Fruit fly (Drosophila melanogaster) Kc167 (cell line): Measurements from ENCODE around the gene ssp.

Experiments used
- Myc ChIP-seq: fragments of >200 bp; optimal IDR thresholded peaks from 2 replicates; lab custom pipeline; 2017; ENCODE audit warnings: missing external identifiers
- Sin3A ChIP-seq: fragments of >200 bp; optimal IDR thresholded peaks from 2 replicates; lab custom pipeline; 2018; ENCODE audit warnings: missing external identifiers
- h ChIP-seq: fragments of >200 bp; optimal IDR thresholded peaks from 3 replicates; lab custom pipeline; 2018; ENCODE audit warnings: missing external identifiers
- insv ChIP-seq: fragments of >200 bp; optimal IDR thresholded peaks from 3 replicates; lab custom pipeline; 2018; ENCODE audit warnings: missing external identifiers
- psq ChIP-seq: fragments of >200 bp; optimal IDR thresholded peaks from 2 replicates; lab custom pipeline; 2017; ENCODE audit warnings: missing external identifiers
- ttk ChIP-seq: sonication (Bioruptor generic); optimal IDR thresholded peaks from 2 replicates; lab custom pipeline; 2017; ENCODE audit warnings: missing external identifiers

Gene ssp

DNA sequence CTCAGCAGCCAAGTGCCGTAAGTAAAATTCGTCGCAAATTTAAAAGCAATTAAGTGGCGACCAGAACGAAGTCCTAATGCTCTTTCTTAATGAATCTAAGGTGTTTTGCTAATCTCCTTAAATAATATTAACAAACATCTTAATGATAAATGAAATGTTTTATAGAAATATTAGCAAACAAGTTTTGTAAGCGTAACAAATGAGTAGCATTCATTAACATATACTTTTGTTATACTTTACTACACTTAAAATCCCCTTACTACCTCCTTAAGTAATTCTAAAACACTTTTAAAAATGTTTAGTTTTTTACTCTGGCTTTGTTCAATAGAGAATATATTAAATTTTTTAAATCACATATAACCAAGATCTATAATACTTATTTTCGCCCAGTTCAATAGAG, 22.1 kb upstream of the ssp start:
- TF ChIP-seq Sin3A (lab: Kevin White, UChicago) (no peak), psq (no peak), insv (lab: Kevin White, UChicago) (no peak), Myc (lab: Kevin White, UChicago) (no peak)

DNA sequence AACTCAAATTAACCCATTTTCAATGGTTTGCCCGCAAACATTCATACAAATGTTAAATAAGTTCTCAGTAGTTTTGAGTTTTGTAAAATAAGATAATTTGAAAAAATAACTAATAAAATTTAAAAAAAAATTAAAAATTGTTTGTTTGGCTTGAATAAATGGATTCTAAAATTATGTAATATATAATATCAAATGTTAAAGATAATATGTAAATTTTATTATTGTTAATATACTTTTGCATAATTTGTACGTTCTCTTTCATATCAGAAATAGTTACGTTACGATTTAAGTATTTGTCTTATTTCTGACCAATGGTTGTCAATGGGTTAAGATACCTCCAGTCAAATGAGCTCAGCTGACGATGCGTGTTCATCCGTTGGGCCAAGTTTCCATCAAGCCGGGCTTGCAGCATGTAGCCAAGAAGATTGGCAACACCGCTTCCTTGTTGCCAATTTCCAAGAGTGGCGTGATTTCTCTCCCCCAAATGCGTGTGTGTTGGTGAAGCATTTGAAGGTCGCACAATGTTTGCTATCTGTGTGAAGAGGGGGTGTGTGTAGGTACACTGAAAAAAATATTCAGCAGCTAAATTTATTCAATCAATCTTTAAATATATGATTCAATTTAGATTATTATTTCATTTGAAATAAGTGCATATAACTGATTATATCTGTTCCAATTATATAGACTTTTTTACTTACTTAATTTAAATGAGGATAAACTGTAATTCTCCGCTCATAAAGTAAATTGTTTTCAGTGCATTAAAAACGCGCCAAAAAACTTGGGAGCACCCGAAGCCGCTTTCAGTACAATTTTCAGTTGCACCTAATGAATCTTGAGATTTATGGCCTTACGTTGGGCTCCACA, 21.0 kb upstream of the ssp start:
- no peak for TF ChIP-seq ttk (lab: Kevin White, UChicago)
- no peak for TF ChIP-seq h (lab: Kevin White, UChicago)
- no peak for TF ChIP-seq Sin3A (lab: Kevin White, UChicago)

DNA sequence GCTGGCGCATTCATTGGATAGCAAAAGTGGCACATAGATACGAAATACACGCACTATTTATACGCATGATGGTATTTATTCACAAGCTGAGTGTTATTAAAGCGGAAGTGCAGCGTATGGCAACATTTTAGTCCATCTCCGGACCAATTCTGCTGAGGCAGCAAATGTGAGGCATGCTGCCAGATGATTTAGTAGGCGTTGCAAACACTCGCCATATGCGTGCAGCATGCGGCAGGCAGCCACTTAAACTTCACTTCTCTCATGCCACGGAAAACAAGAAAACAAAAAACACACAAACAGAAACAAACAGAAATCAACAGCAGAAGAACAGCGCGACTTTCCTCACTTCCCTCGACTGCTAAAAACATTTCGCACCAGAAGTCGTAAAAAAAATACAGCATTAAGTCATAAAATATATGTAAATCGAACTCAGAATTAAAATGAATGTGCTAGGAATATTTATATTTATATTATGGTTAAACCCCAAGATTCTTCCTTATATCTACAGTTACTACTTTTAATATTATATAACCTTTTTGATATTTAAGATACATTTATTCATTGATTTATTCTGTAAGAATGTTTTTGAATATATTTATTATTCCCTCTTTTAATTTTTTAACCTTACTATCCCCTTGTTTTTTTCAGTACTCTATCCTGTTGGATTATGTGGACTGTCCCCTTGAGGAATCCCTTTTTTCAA, 18.6 kb upstream of the ssp start:
- TF ChIP-seq insv (lab: Kevin White, UChicago) (no peak), Myc (lab: Kevin White, UChicago) (no peak), Sin3A (lab: Kevin White, UChicago) (no peak), h (lab: Kevin White, UChicago) (no peak), ttk (lab: Kevin White, UChicago) (no peak)

DNA sequence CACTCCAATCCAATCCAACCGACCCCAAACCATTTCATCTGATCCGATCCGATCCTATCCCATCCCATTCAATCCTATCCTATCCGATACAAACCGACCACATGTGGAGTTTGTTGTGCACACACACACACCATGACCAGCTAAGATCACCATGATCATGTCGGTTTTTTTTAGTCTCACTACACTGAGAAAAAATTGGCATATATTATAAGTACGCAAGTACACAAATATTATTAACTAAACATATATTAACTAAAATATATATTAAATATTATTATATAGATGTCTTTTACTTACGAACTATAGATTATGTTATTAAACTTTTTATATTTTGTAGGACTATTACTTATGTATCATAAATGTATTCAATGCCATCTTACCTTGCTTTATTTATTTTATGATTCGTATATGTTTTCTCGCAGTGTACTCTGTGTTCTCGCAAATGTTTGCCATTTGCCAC, 16.1 kb upstream of the ssp start:
- TF ChIP-seq insv (lab: Kevin White, UChicago) (no peak), Myc (lab: Kevin White, UChicago) (no peak), ttk (lab: Kevin White, UChicago) (no peak), h (lab: Kevin White, UChicago) (no peak), Sin3A (lab: Kevin White, UChicago) (no peak), psq (no peak)

DNA sequence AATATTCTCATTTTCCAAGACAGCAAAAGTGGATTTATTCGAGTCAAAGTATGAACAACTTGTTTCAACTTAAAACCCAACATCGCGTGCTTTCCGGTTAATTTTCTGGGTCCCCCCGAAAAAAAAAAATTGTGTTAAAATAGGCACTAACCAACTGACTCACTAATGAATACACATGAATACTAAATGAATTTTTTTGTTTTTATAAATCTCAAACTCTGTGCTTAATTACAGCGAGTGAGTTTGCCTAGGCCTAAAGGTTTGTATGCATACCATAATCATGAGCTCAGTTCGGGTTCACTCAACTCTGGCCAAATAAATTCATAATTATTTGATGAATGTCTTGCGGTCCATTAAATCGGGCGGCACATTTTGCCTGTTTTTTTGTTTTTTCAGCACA, 10.7 kb upstream of the ssp start:
- TF ChIP-seq Myc (lab: Kevin White, UChicago), result no peak
- TF ChIP-seq ttk (lab: Kevin White, UChicago), result no peak
- TF ChIP-seq Sin3A (lab: Kevin White, UChicago), result no peak
- no peak for TF ChIP-seq insv (lab: Kevin White, UChicago)
- TF ChIP-seq h (lab: Kevin White, UChicago), result no peak
- no peak for TF ChIP-seq psq

DNA sequence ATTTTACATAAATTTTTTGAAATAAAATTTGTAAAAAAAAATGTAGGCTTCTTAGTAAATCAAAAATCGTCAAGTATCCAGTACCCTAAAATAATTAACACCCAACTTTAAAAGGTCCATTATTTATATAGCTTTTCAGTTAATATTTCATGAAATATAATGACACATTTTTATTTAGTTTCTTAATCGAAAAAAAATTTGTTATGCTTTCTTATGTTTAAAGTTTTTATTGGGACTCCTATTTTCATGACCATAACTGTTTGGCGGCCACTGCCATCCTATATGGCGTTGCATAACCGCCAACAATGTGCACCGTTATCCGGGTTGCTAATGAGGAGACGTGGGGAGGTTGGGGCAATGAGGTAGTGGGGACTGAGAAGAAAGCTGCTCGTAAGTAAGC, 9.5 kb upstream of the ssp start:
- no peak for TF ChIP-seq Sin3A (lab: Kevin White, UChicago)
- no peak for TF ChIP-seq h (lab: Kevin White, UChicago)
- TF ChIP-seq psq, result no peak
- TF ChIP-seq insv (lab: Kevin White, UChicago), result no peak
- no peak for TF ChIP-seq Myc (lab: Kevin White, UChicago)
- no peak for TF ChIP-seq ttk (lab: Kevin White, UChicago)

DNA sequence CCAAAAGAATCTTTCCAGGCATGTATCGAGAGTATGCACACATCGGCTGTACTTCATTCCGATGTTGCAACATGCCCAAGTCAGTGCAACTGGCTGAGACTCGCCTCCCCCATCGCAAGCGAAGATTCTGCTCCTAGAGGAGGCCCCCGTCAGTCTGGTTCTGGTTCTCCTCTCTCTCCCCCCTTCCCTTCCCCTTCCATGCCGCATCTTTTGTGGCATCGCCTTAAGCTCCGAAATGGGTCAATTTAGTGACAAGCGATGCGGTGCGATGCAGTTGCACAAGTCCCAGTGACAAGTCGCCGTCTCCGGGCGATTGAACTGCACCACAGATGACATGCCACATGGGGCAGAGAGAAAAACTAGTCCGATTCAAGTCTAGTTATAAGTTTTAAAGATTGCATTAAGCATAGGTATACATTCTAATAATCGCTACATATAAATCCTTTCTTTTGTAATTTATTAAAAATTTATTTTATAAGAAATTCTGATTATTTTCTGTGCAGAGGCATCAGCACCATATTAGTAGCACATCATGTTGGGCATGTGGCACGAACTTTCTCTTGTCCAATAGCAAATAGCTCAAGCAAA, 8.9 kb upstream of the ssp start:
- TF ChIP-seq insv (lab: Kevin White, UChicago), result no peak
- no peak for TF ChIP-seq Sin3A (lab: Kevin White, UChicago)
- TF ChIP-seq psq, result no peak
- no peak for TF ChIP-seq ttk (lab: Kevin White, UChicago)

DNA sequence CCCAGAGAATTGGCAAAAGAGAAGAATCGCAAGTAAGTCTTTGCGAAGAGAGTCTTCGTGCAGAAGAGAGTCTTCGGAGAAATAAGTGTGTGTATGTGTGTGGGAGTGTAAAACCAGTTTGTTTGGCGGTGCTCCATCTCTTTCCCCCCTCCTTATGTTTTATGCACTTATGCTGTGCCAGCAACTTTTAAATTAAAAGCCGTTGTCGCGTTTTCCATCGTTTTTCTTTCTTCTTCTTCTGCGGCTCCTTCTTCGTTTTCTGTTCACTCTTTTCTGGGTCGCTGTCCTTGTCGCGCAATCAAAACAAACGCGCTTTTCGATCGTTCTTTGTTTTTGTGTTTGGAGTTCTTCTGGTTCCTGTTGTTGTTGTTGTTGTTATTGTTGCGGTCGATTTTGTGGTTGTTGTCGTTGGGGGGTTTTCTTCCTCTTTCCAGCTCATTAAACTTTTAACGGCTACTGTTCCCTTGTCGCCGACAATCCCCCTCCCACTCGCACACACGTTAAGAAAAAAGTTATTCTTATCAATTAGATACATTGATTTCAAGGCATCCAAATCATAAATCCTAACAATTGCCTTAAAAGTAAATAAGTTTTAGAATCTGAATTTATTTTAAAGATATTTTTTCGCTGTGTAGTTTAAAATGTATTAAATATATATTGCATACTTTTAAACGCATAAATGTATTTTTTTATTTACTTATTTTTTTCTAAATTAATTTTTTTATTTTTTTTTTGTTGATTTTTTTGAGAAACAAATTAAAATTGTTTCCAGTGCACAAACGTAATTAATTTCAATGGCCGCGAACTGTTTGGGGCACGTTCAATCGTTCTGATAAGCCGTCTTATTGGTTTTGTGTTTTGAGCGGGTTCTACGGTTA, 6.7 kb upstream of the ssp start:
- TF ChIP-seq ttk (lab: Kevin White, UChicago), result no peak

DNA sequence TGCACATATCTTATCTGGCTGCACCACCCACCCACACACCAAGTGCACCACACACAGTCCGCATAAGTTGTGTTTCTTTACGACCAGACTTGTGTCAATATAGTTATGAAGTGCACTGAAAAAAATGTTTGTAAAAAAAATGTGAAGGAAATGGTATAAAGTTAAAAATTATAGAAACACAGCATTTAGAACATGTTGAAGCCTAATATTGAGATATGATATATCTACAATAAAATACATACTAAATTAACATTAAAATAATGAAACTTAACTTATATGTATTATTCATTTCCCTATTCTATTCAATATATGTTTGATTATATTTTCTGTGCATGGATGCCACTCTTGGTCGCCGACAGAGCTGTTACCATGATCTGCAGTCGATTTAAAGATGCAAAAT, 5.1 kb upstream of the ssp start:
- TF ChIP-seq Sin3A (lab: Kevin White, UChicago), result no peak
- no peak for TF ChIP-seq h (lab: Kevin White, UChicago)
- no peak for TF ChIP-seq ttk (lab: Kevin White, UChicago)
- TF ChIP-seq psq, result no peak
- TF ChIP-seq Myc (lab: Kevin White, UChicago), result no peak
- TF ChIP-seq insv (lab: Kevin White, UChicago), result no peak

DNA sequence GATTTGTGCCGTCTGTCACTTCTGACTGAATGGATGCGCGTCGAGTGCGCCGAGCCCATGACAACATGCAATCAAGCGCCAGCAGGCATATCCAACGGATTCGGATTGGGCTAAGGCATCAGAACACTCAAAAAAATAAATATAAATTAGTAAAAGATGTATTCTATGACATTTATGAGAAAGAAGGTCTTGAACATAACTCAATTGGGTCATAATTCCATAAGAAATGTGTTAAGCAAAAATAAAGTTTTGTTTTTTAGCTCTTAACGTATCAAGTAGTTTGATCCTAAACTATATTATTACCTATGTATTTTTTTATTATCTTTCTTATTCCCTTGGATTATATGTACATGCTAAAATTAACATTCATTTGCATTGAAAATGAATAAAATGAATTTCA, 4.5 kb upstream of the ssp start:
- no peak for TF ChIP-seq psq
- no peak for TF ChIP-seq h (lab: Kevin White, UChicago)
- no peak for TF ChIP-seq Sin3A (lab: Kevin White, UChicago)
- TF ChIP-seq Myc (lab: Kevin White, UChicago), result no peak
- TF ChIP-seq insv (lab: Kevin White, UChicago), result no peak
- TF ChIP-seq ttk (lab: Kevin White, UChicago), result no peak

DNA sequence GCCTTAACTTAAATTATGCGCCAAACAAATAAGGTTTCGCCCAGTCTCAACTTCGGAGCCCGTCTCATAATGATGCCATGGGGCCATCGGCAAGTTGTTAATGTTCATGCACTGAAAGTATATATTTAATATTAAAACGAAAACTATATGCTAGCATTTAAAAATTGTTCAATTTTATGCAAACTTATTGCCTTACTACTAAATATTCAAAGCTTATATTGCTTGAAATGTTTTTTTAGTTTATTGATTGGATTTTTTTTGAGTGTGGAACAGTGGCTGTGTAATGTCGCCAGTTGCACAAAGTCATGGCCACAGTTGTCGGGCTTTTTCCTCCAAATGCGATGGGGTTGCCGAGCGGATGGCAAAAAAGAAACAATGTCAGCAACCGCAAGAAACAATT, 3.9 kb upstream of the ssp start:
- TF ChIP-seq h (lab: Kevin White, UChicago) (no peak), Myc (lab: Kevin White, UChicago) (no peak), psq (no peak), Sin3A (lab: Kevin White, UChicago) (no peak), ttk (lab: Kevin White, UChicago) (no peak), insv (lab: Kevin White, UChicago) (no peak)
